Worm (Caenorhabditis elegans) whole organism, early embryonic: ENCODE results near the gene sre-15.

ENCODE experiments used
- F13C5.2 ChIP-seq: sonication (generic microtip); optimal IDR thresholded peaks from 2 replicates; lab custom pipeline; 2017; ENCODE audit warnings: mild to moderate bottlenecking, missing genetic modification characterization, inconsistent platforms, missing compliant biosample characterization
- aly-1 ChIP-seq: sonication (generic microtip); optimal IDR thresholded peaks from 2 replicates; lab custom pipeline; 2016; ENCODE audit warnings: missing genetic modification characterization, missing compliant biosample characterization
- ama-1 ChIP-seq: fragments of 150-350 bp; optimal IDR thresholded peaks from 2 replicates; lab custom pipeline; 2014
- scrt-1 ChIP-seq: fragments of 200-800 bp; sonication (Bioruptor generic); IDR thresholded peaks from 2 replicates; pipeline ENCODE4 v1.3.6; 2022; ENCODE audit warnings: missing genetic modification characterization, missing compliant biosample characterization

ce11 chrIV:12279340-12279739, 34.7 kb upstream of the sre-15 start, which contains the start of gene ltah-1.1:
- no peak for TF ChIP-seq F13C5.2
- TF ChIP-seq ama-1 (lab: Kevin White, UChicago) = no peak
- TF ChIP-seq scrt-1 = no peak
- TF ChIP-seq aly-1 (tag; lab: Kevin White, UChicago) = no peak
